Fruit fly (Drosophila melanogaster) whole organism, embryonic: ENCODE results near the gene Pp2A-29B.

Experiments
- ATbp ChIP-seq: fragments of 200-800 bp; sonication (Bioruptor generic); optimal IDR thresholded peaks from 2 replicates; lab custom pipeline; 2017; ENCODE audit warnings: missing biosample characterization, mild to moderate bottlenecking, missing genetic modification characterization, missing genetic modification reagents
- Ada2b ChIP-seq: fragments of 200-800 bp; sonication (Bioruptor generic); IDR thresholded peaks from 2 replicates; pipeline ENCODE4 v1.3.6; 2022; ENCODE audit warnings: missing biosample characterization, missing genetic modification characterization
- Atf3 ChIP-seq: fragments of 200-800 bp; sonication (Bioruptor generic); optimal IDR thresholded peaks from 3 replicates; lab custom pipeline; 2016; ENCODE audit warnings: missing biosample characterization, missing genetic modification characterization
- BtbVII ChIP-seq: fragments of 200-800 bp; sonication (Bioruptor generic); optimal IDR thresholded peaks from 3 replicates; lab custom pipeline; 2017; ENCODE audit warnings: missing biosample characterization, mild to moderate bottlenecking, missing genetic modification characterization
- CG10274 ChIP-seq: fragments of 200-800 bp; sonication (Bioruptor generic); optimal IDR thresholded peaks from 3 replicates; lab custom pipeline; 2017; ENCODE audit warnings: missing biosample characterization, mild to moderate bottlenecking, missing genetic modification characterization
- CG11723 ChIP-seq: fragments of 200-800 bp; sonication (Bioruptor generic); optimal IDR thresholded peaks from 2 replicates; lab custom pipeline; 2017; ENCODE audit warnings: missing biosample characterization, mild to moderate bottlenecking, missing genetic modification characterization
- CG12155 ChIP-seq: fragments of 200-800 bp; sonication (Bioruptor generic); optimal IDR thresholded peaks from 3 replicates; lab custom pipeline; 2016; ENCODE audit warnings: missing biosample characterization, missing genetic modification characterization
- CG13123 ChIP-seq: fragments of 200-800 bp; sonication (Bioruptor generic); optimal IDR thresholded peaks from 2 replicates; lab custom pipeline; 2016; ENCODE audit warnings: missing biosample characterization, missing genetic modification characterization
- CG13424 ChIP-seq: fragments of 200-800 bp; sonication (Bioruptor generic); optimal IDR thresholded peaks from 2 replicates; lab custom pipeline; 2019; ENCODE audit warnings: missing biosample characterization, mild to moderate bottlenecking, missing genetic modification characterization, moderate library complexity
- CG1529 ChIP-seq: fragments of 200-800 bp; sonication (Bioruptor generic); optimal IDR thresholded peaks from 3 replicates; lab custom pipeline; 2018; ENCODE audit warnings: missing biosample characterization, missing genetic modification characterization
- CG17385 ChIP-seq: fragments of 200-800 bp; sonication (Bioruptor generic); optimal IDR thresholded peaks from 3 replicates; lab custom pipeline; 2018; ENCODE audit warnings: missing biosample characterization, mild to moderate bottlenecking, missing genetic modification characterization
- CG17612 ChIP-seq: fragments of 200-800 bp; sonication (Bioruptor generic); IDR thresholded peaks from 2 replicates; pipeline ENCODE4 v1.3.6; 2022; ENCODE audit warnings: missing biosample characterization, missing genetic modification characterization
- CG2678 ChIP-seq: fragments of 200-800 bp; sonication (Bioruptor generic); optimal IDR thresholded peaks from 3 replicates; lab custom pipeline; 2019; ENCODE audit warnings: missing biosample characterization, mild to moderate bottlenecking, missing genetic modification characterization, moderate library complexity
- CG30403 ChIP-seq: fragments of 200-800 bp; sonication (Bioruptor generic); optimal IDR thresholded peaks from 3 replicates; lab custom pipeline; 2016; ENCODE audit warnings: missing biosample characterization, missing genetic modification characterization
- CG3726 ChIP-seq: fragments of 200-800 bp; sonication (Bioruptor generic); IDR thresholded peaks from 3 replicates; pipeline ENCODE4, ENCODE4 v1.3.6; 2022; ENCODE audit warnings: missing biosample characterization, missing genetic modification characterization
- CG3838 ChIP-seq: fragments of 200-800 bp; sonication (Bioruptor generic); optimal IDR thresholded peaks from 3 replicates; lab custom pipeline; 2016; ENCODE audit warnings: missing biosample characterization, missing genetic modification characterization
- CG3995 ChIP-seq: fragments of 200-800 bp; sonication (Bioruptor generic); optimal IDR thresholded peaks from 3 replicates; lab custom pipeline; 2016; ENCODE audit warnings: missing biosample characterization, missing genetic modification characterization
- CG5245 ChIP-seq: fragments of 200-800 bp; sonication (Bioruptor generic); optimal IDR thresholded peaks from 3 replicates; lab custom pipeline; 2016; ENCODE audit warnings: missing biosample characterization, missing genetic modification characterization
- CG6654 ChIP-seq: fragments of 200-800 bp; sonication (Bioruptor generic); optimal IDR thresholded peaks from 2 replicates; lab custom pipeline; 2017; ENCODE audit warnings: missing biosample characterization, mild to moderate bottlenecking, missing genetic modification characterization
- CG6765 ChIP-seq: fragments of 200-800 bp; sonication (Bioruptor generic); optimal IDR thresholded peaks from 3 replicates; lab custom pipeline; 2017; ENCODE audit warnings: missing biosample characterization, mild to moderate bottlenecking, missing genetic modification characterization
- CG7372 ChIP-seq: fragments of 200-800 bp; sonication (Bioruptor generic); IDR thresholded peaks from 2 replicates; pipeline ENCODE4 v1.3.6; 2022; ENCODE audit warnings: missing biosample characterization, missing genetic modification characterization
- CG7987 ChIP-seq: fragments of 200-800 bp; sonication (Bioruptor generic); optimal IDR thresholded peaks from 2 replicates; lab custom pipeline; 2018; ENCODE audit warnings: missing biosample characterization, mild to moderate bottlenecking, missing genetic modification characterization, moderate library complexity
- CG8924 ChIP-seq: fragments of 200-800 bp; optimal IDR thresholded peaks from 3 replicates; lab custom pipeline; 2019; ENCODE audit warnings: missing biosample characterization, mild to moderate bottlenecking, missing genetic modification characterization, moderate library complexity
- CkIIα-i1 ChIP-seq: fragments of 200-800 bp; sonication (Bioruptor generic); IDR thresholded peaks from 2 replicates; pipeline ENCODE4 v1.3.6; 2022; ENCODE audit warnings: missing biosample characterization, missing genetic modification characterization
- Doc3 ChIP-seq: fragments of 200-800 bp; sonication (Bioruptor generic); IDR thresholded peaks from 3 replicates; pipeline ENCODE4 v1.3.6; 2022; ENCODE audit warnings: missing biosample characterization, missing genetic modification characterization; ENCODE audit not compliant: partially characterized antibody
- Eip74EF ChIP-seq, 2 experiments: fragments of 200-800 bp in 1 of 2; fragments of >200 bp in 1 of 2; sonication (Bioruptor generic) in 1 of 2; optimal IDR thresholded peaks; 2 replicates each; lab custom pipeline; 2017 to 2019; ENCODE audit warnings: missing biosample characterization in 2 of 2, missing genetic modification characterization in 2 of 2, mild to moderate bottlenecking in 1 of 2, moderate library complexity in 1 of 2
- Ets97D ChIP-seq: fragments of 200-800 bp; sonication (Bioruptor generic); optimal IDR thresholded peaks from 3 replicates; lab custom pipeline; 2016; ENCODE audit warnings: missing biosample characterization, missing genetic modification characterization
- Hr51 ChIP-seq, 2 experiments: fragments of 200-800 bp; sonication (Bioruptor generic); optimal IDR thresholded peaks; 2 replicates in 1 of 2; 3 replicates in 1 of 2; lab custom pipeline; 2016 to 2018; ENCODE audit warnings: missing biosample characterization in 2 of 2, missing genetic modification characterization in 2 of 2, mild to moderate bottlenecking in 1 of 2, moderate library complexity in 1 of 2
- Med ChIP-seq: fragments of 200-800 bp; sonication (Bioruptor generic); peaks from one replicate; lab custom pipeline; 2016; ENCODE audit warnings: missing biosample characterization, missing genetic modification characterization, mild to moderate bottlenecking, inconsistent platforms, moderate library complexity
- Meics ChIP-seq: fragments of 200-800 bp; sonication (Bioruptor generic); optimal IDR thresholded peaks from 2 replicates; lab custom pipeline; 2017; ENCODE audit warnings: missing biosample characterization, mild to moderate bottlenecking, missing genetic modification characterization
- PHDP ChIP-seq: fragments of 200-800 bp; sonication (Bioruptor generic); optimal IDR thresholded peaks from 3 replicates; lab custom pipeline; 2018; ENCODE audit warnings: missing biosample characterization, mild to moderate bottlenecking, missing genetic modification characterization, moderate library complexity
- Ravus ChIP-seq: fragments of 200-800 bp; sonication (Bioruptor generic); IDR thresholded peaks from 2 replicates; pipeline ENCODE4 v1.3.6; 2022; ENCODE audit warnings: missing biosample characterization, missing genetic modification characterization
- Tbp ChIP-seq: fragments of >200 bp; optimal IDR thresholded peaks from 2 replicates; lab custom pipeline; 2018; ENCODE audit warnings: missing biosample characterization, missing genetic modification characterization
- bbx ChIP-seq: fragments of 200-800 bp; sonication (Bioruptor generic); IDR thresholded peaks from 2 replicates; pipeline ENCODE4 v1.3.6; 2022; ENCODE audit warnings: missing biosample characterization, missing genetic modification characterization; ENCODE audit not compliant: partially characterized antibody
- bsh ChIP-seq, 2 experiments: fragments of 200-800 bp; sonication (Bioruptor generic); optimal IDR thresholded peaks; 2 replicates each; lab custom pipeline; 2017 to 2018; ENCODE audit warnings: mild to moderate bottlenecking in 2 of 2, missing biosample characterization in 2 of 2, missing genetic modification characterization in 2 of 2, moderate library complexity in 1 of 2
- caup ChIP-seq: fragments of 200-800 bp; sonication (Bioruptor generic); optimal IDR thresholded peaks from 3 replicates; lab custom pipeline; 2017; ENCODE audit warnings: missing biosample characterization, mild to moderate bottlenecking, missing genetic modification characterization, moderate library complexity; ENCODE audit not compliant: severe bottlenecking
- dpn ChIP-seq, 2 experiments: fragments of 200-800 bp; sonication (Bioruptor generic); optimal IDR thresholded peaks; 3 replicates each; lab custom pipeline; 2016; ENCODE audit warnings: missing biosample characterization in 2 of 2, missing genetic modification characterization in 2 of 2
- exex ChIP-seq: fragments of 200-800 bp; sonication (Bioruptor generic); optimal IDR thresholded peaks from 4 replicates; lab custom pipeline; 2018; ENCODE audit warnings: missing biosample characterization, mild to moderate bottlenecking, missing genetic modification characterization, moderate library complexity
- grau ChIP-seq: fragments of 200-800 bp; optimal IDR thresholded peaks from 3 replicates; lab custom pipeline; 2019; ENCODE audit warnings: missing biosample characterization, mild to moderate bottlenecking, missing genetic modification characterization, moderate library complexity
- gsb ChIP-seq: fragments of 200-800 bp; sonication (Bioruptor generic); IDR thresholded peaks from 2 replicates; pipeline ENCODE4 v1.3.6; 2022; ENCODE audit warnings: missing biosample characterization, missing genetic modification characterization
- inv ChIP-seq: fragments of 200-800 bp; sonication (Bioruptor generic); IDR thresholded peaks from 2 replicates; pipeline ENCODE4 v1.3.6; 2022; ENCODE audit warnings: missing biosample characterization, missing genetic modification characterization; ENCODE audit not compliant: partially characterized antibody
- kay ChIP-seq: fragments of 200-800 bp; sonication (Bioruptor generic); optimal IDR thresholded peaks from 2 replicates; lab custom pipeline; 2016; ENCODE audit warnings: missing biosample characterization, missing genetic modification characterization
- pros ChIP-seq: fragments of 200-800 bp; sonication (Bioruptor generic); optimal IDR thresholded peaks from 3 replicates; lab custom pipeline; 2019; ENCODE audit warnings: missing biosample characterization, mild to moderate bottlenecking, missing genetic modification characterization, moderate library complexity
- pum ChIP-seq: fragments of 200-800 bp; sonication (Bioruptor generic); optimal IDR thresholded peaks from 2 replicates; lab custom pipeline; 2016; ENCODE audit warnings: missing biosample characterization, missing genetic modification characterization
- repo ChIP-seq: fragments of 200-800 bp; sonication (Bioruptor generic); optimal IDR thresholded peaks from 2 replicates; lab custom pipeline; 2016; ENCODE audit warnings: missing biosample characterization, missing genetic modification characterization
- salm ChIP-seq: fragments of 200-800 bp; sonication (Bioruptor generic); optimal IDR thresholded peaks from 2 replicates; lab custom pipeline; 2018; ENCODE audit warnings: missing biosample characterization, mild to moderate bottlenecking, missing genetic modification characterization
- ttk ChIP-seq: fragments of 200-800 bp; sonication (Bioruptor generic); IDR thresholded peaks from 2 replicates; pipeline ENCODE4 v2.1.2; 2022; ENCODE audit warnings: missing biosample characterization, missing genetic modification characterization
- wdn ChIP-seq: fragments of 200-800 bp; sonication (Bioruptor generic); IDR thresholded peaks from 2 replicates; pipeline ENCODE4 v1.3.6; 2022; ENCODE audit warnings: missing biosample characterization, missing genetic modification characterization
- zf30C ChIP-seq: fragments of 200-800 bp; sonication (Bioruptor generic); optimal IDR thresholded peaks from 3 replicates; lab custom pipeline; 2018; ENCODE audit warnings: missing biosample characterization, mild to moderate bottlenecking, missing genetic modification characterization

The Pp2A-29B gene

DNA sequence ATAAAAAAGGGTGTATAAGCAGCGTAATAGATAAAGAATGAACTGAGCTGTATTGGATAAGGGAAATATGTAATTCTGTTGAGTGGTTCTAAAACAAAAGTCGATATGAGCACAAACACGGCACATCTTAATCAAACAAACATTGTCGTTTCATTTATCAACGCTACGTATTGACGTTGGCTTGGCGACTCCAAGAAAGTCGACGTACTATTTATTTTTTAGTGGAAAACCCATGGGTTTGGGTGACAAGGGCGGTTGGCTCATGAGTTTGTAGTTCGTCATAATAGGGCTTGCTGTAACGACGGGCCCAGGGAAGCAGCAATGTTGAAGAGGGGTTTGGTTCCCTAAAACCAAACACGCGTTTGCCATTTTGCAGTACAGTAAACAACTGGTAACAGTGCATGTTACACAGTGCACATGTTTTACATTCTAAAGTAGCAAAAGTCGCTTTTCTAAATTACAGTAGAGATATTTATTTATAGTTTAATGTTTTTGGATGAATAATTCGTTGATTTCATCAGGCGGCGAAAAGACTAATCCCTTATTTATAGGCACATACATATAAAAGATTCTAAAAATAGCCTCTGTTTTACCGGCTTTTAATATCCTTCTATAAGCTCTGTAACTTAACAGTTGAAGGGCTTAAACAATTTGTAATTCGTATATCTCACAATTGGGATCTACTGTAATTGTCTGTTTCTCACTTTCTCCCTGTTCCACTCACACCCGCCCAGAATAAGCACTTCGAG lies 4.5 kb upstream of the Pp2A-29B start (continued):
- TF ChIP-seq CG3995 (GFP tag; lab: Kevin White, UChicago) (no peak), dpn (GFP tag; optimal IDR thresholded peaks at IDR 0.05; lab: Kevin White, UChicago) (no peak), inv (GFP tag; lab: Robert Waterston, UW) (no peak), repo (GFP tag; lab: Kevin White, UChicago) (no peak), ATbp (GFP tag; lab: Kevin White, UChicago) (peak; percentile 44), pum (no peak), CG2678 (tag; lab: Kevin White, UChicago) (peak; percentile 52), PHDP (no peak), gsb (no peak), Ravus (GFP tag; lab: Robert Waterston, UW) (no peak), CG3726 (no peak), pros (GFP tag; lab: Kevin White, UChicago) (peak; percentile 51), CG1529 (GFP tag; lab: Kevin White, UChicago) (no peak), Doc3 (GFP tag; lab: Robert Waterston, UW) (no peak), bbx (GFP tag; lab: Robert Waterston, UW) (no peak), CG13424 (tag; lab: Kevin White, UChicago) (peak; percentile 16), CG10274 (GFP tag; lab: Kevin White, UChicago) (no peak), wdn (GFP tag; lab: Robert Waterston, UW) (no peak), Tbp (GFP tag; lab: Kevin White, UChicago) (no peak), CG11723 (GFP tag; lab: Kevin White, UChicago) (no peak), salm (no peak), CG12155 (GFP tag; lab: Kevin White, UChicago) (no peak), CG17385 (GFP tag; lab: Kevin White, UChicago) (peak; percentile 10), CG6765 (GFP tag; lab: Kevin White, UChicago) (no peak), Med (peak; percentile 77), bsh (GFP tag; optimal IDR thresholded peaks at IDR 0.05; lab: Kevin White, UChicago) (no peak), BtbVII (GFP tag; lab: Kevin White, UChicago) (no peak), CG7372 (no peak), CkIIα-i1 (GFP tag; lab: Robert Waterston, UW) (no peak), CG8924 (tag; lab: Kevin White, UChicago) (peak; percentile 20), CG5245 (no peak), CG13123 (no peak), CG30403 (GFP tag; lab: Kevin White, UChicago) (peak; percentile 40), ttk (GFP tag; lab: Robert Waterston, UW) (no peak), Ada2b (GFP tag; lab: Robert Waterston, UW) (no peak), CG3838 (GFP tag; lab: Kevin White, UChicago) (no peak), zf30C (GFP tag; lab: Kevin White, UChicago) (no peak), exex (tag; lab: Kevin White, UChicago) (peak; percentile 8), Atf3 (GFP tag; lab: Kevin White, UChicago) (no peak), grau (tag; lab: Kevin White, UChicago) (peak; percentile 87), Ets97D (peak; percentile 19), CG7987 (GFP tag; lab: Kevin White, UChicago) (peak; percentile 2), Hr51 (GFP tag; optimal IDR thresholded peaks at IDR 0.05; lab: Kevin White, UChicago) (peak in 1 of 2 experiments; percentile 7), kay (GFP tag; lab: Kevin White, UChicago) (no peak), Meics (GFP tag; lab: Kevin White, UChicago) (no peak), CG17612 (GFP tag; lab: Robert Waterston, UW) (no peak), CG6654 (no peak), caup (no peak), Eip74EF (GFP tag; optimal IDR thresholded peaks at IDR 0.05; lab: Kevin White, UChicago) (no peak)
